Worm (Caenorhabditis elegans): ENCODE results near the gene cth-1.

ce11 chrV:16057010-16057463 lies 43.4 kb upstream of the cth-1 start, which contains the start of gene F14H3.5:
- TF ChIP-seq pha-4 (tag; optimal IDR thresholded peaks at IDR 0.05) (no peak), fos-1 (tag; optimal IDR thresholded peaks at IDR 0.05) (no peak), ceh-82 (tag; optimal IDR thresholded peaks at IDR 0.05) (no peak), nhr-77 (tag; optimal IDR thresholded peaks at IDR 0.05) (no peak)
